Worm (Caenorhabditis elegans): ENCODE measurements around the gene efn-3.
"Not testable (repeated sequence)": the region's sequence is repeated elsewhere in the genome, so short reads cannot be mapped to it uniquely, and the experiment has no call there.

Gene efn-3

DNA sequence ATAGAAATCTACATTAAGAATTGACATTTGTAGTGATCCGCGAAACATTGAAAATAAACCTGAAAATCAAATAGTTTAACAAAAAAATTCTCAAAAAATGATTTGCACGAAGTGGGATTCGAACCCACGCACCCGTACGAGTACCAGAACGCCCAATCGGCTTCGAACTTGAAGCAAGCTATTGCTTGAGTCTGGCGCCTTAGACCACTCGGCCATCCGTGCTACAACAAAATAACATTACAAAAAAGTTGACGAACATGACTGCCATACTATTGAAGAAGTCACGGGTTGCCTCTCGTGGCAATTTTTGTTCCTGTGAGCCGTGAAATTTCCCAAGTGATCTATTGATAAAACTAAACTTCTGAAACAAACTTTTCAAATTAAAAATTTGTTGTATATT lies 34.0 kb downstream of the efn-3 start:
- TF ChIP-seq lsy-12 (tag; optimal IDR thresholded peaks at IDR 0.05) (no peak), fos-1 (tag; optimal IDR thresholded peaks at IDR 0.05) (no peak), nhr-43 (tag; optimal IDR thresholded peaks at IDR 0.05; ENCODE audit: poor library complexity, severe bottlenecking) (no peak), pqm-1 (tag; optimal IDR thresholded peaks at IDR 0.05) (no peak)

- TF ChIP-seq tbx-2 (tag; optimal IDR thresholded peaks at IDR 0.05) = peak; percentile 44
- TF ChIP-seq lin-39 (tag; optimal IDR thresholded peaks at IDR 0.05) = peak; percentile 33
- peak; percentile 26 for TF ChIP-seq hmg-11 (tag; optimal IDR thresholded peaks at IDR 0.05)
- TF ChIP-seq ceh-9 (tag; optimal IDR thresholded peaks at IDR 0.05) = no peak
- TF ChIP-seq skn-1 (tag; optimal IDR thresholded peaks at IDR 0.05) = peak; percentile 15
- TF ChIP-seq ceh-82 (tag; optimal IDR thresholded peaks at IDR 0.05) = peak; percentile 44
- TF ChIP-seq ceh-28 (tag; optimal IDR thresholded peaks at IDR 0.05) = peak; percentile 21
- no peak for TF ChIP-seq ZK546.5 (tag; optimal IDR thresholded peaks at IDR 0.05)
- peak; percentile 23 for TF ChIP-seq elt-2 (tag; optimal IDR thresholded peaks at IDR 0.05)
- peak; percentile 27 for TF ChIP-seq nhr-23 (tag; optimal IDR thresholded peaks at IDR 0.05)
- peak; percentile 44 for TF ChIP-seq lsy-12 (tag; optimal IDR thresholded peaks at IDR 0.05)
- TF ChIP-seq ztf-4 (tag; optimal IDR thresholded peaks at IDR 0.05) = no peak
- no peak for TF ChIP-seq eor-1 (tag; optimal IDR thresholded peaks at IDR 0.05)
- TF ChIP-seq unc-39 (tag; optimal IDR thresholded peaks at IDR 0.05) = no peak
- no peak for TF ChIP-seq elt-3 (tag; optimal IDR thresholded peaks at IDR 0.05)
- TF ChIP-seq fkh-10 (GFP tag; optimal IDR thresholded peaks at IDR 0.05) = no peak
- TF ChIP-seq pha-4 (tag; optimal IDR thresholded peaks at IDR 0.05) = peak; percentile 54
- TF ChIP-seq nhr-43 (tag; optimal IDR thresholded peaks at IDR 0.05; ENCODE audit: poor library complexity, severe bottlenecking) = peak; percentile 17
Measured at ce11 chrX:13442446-13442845, 34.8 kb downstream of the efn-3 start.

- no peak for TF ChIP-seq ceh-28 (tag; optimal IDR thresholded peaks at IDR 0.05)
- TF ChIP-seq snpc-4 (tag; optimal IDR thresholded peaks at IDR 0.05) = no peak
- TF ChIP-seq daf-12 (tag; optimal IDR thresholded peaks at IDR 0.05) = no peak
- TF ChIP-seq ZK546.5 (tag; optimal IDR thresholded peaks at IDR 0.05) = no peak
- no peak for TF ChIP-seq ceh-9 (tag; optimal IDR thresholded peaks at IDR 0.05)
- TF ChIP-seq jun-1 (tag; optimal IDR thresholded peaks at IDR 0.05) = no peak
- no peak for TF ChIP-seq unc-39 (tag; optimal IDR thresholded peaks at IDR 0.05)
- no peak for TF ChIP-seq mml-1 (tag; optimal IDR thresholded peaks at IDR 0.05)
- no peak for TF ChIP-seq eor-1 (tag; optimal IDR thresholded peaks at IDR 0.05)
- no peak for TF ChIP-seq mdl-1 (tag; optimal IDR thresholded peaks at IDR 0.05)
- TF ChIP-seq sea-2 (GFP tag; optimal IDR thresholded peaks at IDR 0.05) = no peak
Measured at ce11 chrX:13435790-13436472, 41.3 kb downstream of the efn-3 start, which contains the start of gene jmjd-3.3. TSS of gene jmjd-3.3 (plus strand) at chrX:13436422.

- TF ChIP-seq nfya-1 (tag; optimal IDR thresholded peaks at IDR 0.05; ENCODE audit: insufficient read depth) (no peak), pqm-1 (tag; optimal IDR thresholded peaks at IDR 0.05) (no peak), ZK546.5 (tag; optimal IDR thresholded peaks at IDR 0.05) (no peak)
Measured at ce11 chrX:13435116-13435515, 42.1 kb downstream of the efn-3 start.

DNA sequence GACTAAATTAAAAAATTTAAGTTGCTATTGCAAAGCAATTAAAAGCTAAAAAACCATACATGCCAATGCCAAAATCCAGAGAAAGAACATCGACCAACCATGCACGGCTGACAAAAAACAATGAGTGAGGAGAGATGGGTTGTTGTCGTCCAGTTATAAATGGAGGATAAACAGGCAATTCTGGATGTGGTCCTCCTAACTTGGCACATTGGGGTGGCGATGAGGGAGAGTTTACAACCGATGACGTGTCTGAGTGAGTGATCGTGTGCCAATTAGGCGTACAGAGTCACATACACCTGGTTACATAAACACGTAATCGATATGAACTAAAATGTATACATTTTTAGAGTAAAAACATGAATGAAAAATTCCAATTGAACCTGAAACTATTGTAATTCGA lies 45.9 kb downstream of the efn-3 start, which contains the start of gene C29F7.10:
Gene C29F7.10 (minus strand): TSS at position 101 of the 400 bp plus-strand sequence.
- TF ChIP-seq nhr-77, ZK546.5, elt-3 (tag; optimal IDR thresholded peaks at IDR 0.05): not testable (repeated sequence)

- not testable (repeated sequence) for TF ChIP-seq pha-4, nhr-12, zag-1 (tag; optimal IDR thresholded peaks at IDR 0.05)
Measured at ce11 chrX:13428755-13429154, 48.5 kb downstream of the efn-3 start, which contains the start of gene fkh-4. TSS of gene fkh-4 (minus strand) at chrX:13428855.

All from whole organism, L3 larva.